Fruit fly (Drosophila melanogaster) whole organism, embryonic: ENCODE measurements around the gene IntS9.

Source experiments
- Awh ChIP-seq: fragments of 200-800 bp; sonication (Bioruptor generic); IDR thresholded peaks from 2 replicates; pipeline ENCODE4, ENCODE4 v1.3.6; 2022; ENCODE audit warnings: missing biosample characterization, missing genetic modification characterization
- CG10321 ChIP-seq: fragments of 200-800 bp; sonication (Bioruptor generic); IDR thresholded peaks from 2 replicates; pipeline ENCODE4 v1.3.6; 2022; ENCODE audit warnings: missing biosample characterization, missing genetic modification characterization
- CG11093 ChIP-seq: fragments of 200-800 bp; sonication (Bioruptor generic); IDR thresholded peaks from 3 replicates; pipeline ENCODE4 v1.3.6; 2022; ENCODE audit warnings: missing biosample characterization, missing genetic modification characterization
- CG11456 ChIP-seq: fragments of 200-800 bp; sonication (Bioruptor generic); IDR thresholded peaks from 3 replicates; pipeline ENCODE4 v1.3.6; 2022; ENCODE audit warnings: missing biosample characterization, missing genetic modification characterization
- CG12104 ChIP-seq: fragments of 200-800 bp; sonication (Bioruptor generic); optimal IDR thresholded peaks from 3 replicates; lab custom pipeline; 2016; ENCODE audit warnings: missing biosample characterization, missing genetic modification characterization
- CG12659 ChIP-seq: fragments of 200-800 bp; sonication (Bioruptor generic); optimal IDR thresholded peaks from 3 replicates; lab custom pipeline; 2017; ENCODE audit warnings: mild to moderate bottlenecking, missing biosample characterization, missing genetic modification reagents, missing genetic modification characterization
- CG13775 ChIP-seq: fragments of 200-800 bp; sonication (Bioruptor generic); optimal IDR thresholded peaks from 3 replicates; lab custom pipeline; 2017; ENCODE audit warnings: missing biosample characterization, mild to moderate bottlenecking, missing genetic modification characterization
- CG1792 ChIP-seq: fragments of 200-800 bp; sonication (Bioruptor generic); optimal IDR thresholded peaks from 2 replicates; lab custom pipeline; 2016; ENCODE audit warnings: missing biosample characterization, missing genetic modification characterization
- CG18262 ChIP-seq: fragments of 200-800 bp; optimal IDR thresholded peaks from 3 replicates; lab custom pipeline; 2019; ENCODE audit warnings: missing biosample characterization, mild to moderate bottlenecking, missing genetic modification characterization, moderate library complexity
- CG1832 ChIP-seq: fragments of 200-800 bp; sonication (Bioruptor generic); optimal IDR thresholded peaks from 2 replicates; lab custom pipeline; 2017; ENCODE audit warnings: missing biosample characterization, mild to moderate bottlenecking, missing genetic modification characterization, inconsistent platforms
- CG2116 ChIP-seq: fragments of 200-800 bp; sonication (Bioruptor generic); optimal IDR thresholded peaks from 3 replicates; lab custom pipeline; 2018; ENCODE audit warnings: missing biosample characterization, mild to moderate bottlenecking, missing genetic modification characterization
- CG33213 ChIP-seq: fragments of 200-800 bp; sonication (Bioruptor generic); optimal IDR thresholded peaks from 3 replicates; lab custom pipeline; 2016; ENCODE audit warnings: missing biosample characterization, missing genetic modification characterization
- CG4360 ChIP-seq: fragments of 200-800 bp; sonication (Bioruptor generic); IDR thresholded peaks from 2 replicates; pipeline ENCODE4 v1.3.6; 2022; ENCODE audit warnings: missing biosample characterization, missing genetic modification characterization
- CG4404 ChIP-seq: fragments of 200-800 bp; sonication (Bioruptor generic); IDR thresholded peaks from 2 replicates; pipeline ENCODE4 v1.3.6; 2022; ENCODE audit warnings: missing biosample characterization, missing genetic modification characterization
- CG4617 ChIP-seq: fragments of 200-800 bp; sonication (Bioruptor generic); optimal IDR thresholded peaks from 3 replicates; lab custom pipeline; 2016; ENCODE audit warnings: missing biosample characterization, missing genetic modification characterization, borderline replicate concordance
- CG7839 ChIP-seq: fragments of 200-800 bp; sonication (Bioruptor generic); optimal IDR thresholded peaks from 3 replicates; lab custom pipeline; 2018; ENCODE audit warnings: missing biosample characterization, mild to moderate bottlenecking, missing genetic modification characterization, moderate library complexity
- Dll ChIP-seq: fragments of 200-800 bp; sonication (Bioruptor generic); IDR thresholded peaks from 4 replicates; pipeline ENCODE4 v1.3.6; 2022; ENCODE audit warnings: missing biosample characterization, missing genetic modification characterization; ENCODE audit not compliant: partially characterized antibody
- Doc3 ChIP-seq: fragments of 200-800 bp; sonication (Bioruptor generic); IDR thresholded peaks from 3 replicates; pipeline ENCODE4 v1.3.6; 2022; ENCODE audit warnings: missing biosample characterization, missing genetic modification characterization; ENCODE audit not compliant: partially characterized antibody
- E2f1 ChIP-seq: fragments of 200-800 bp; sonication (Bioruptor generic); IDR thresholded peaks from 2 replicates; pipeline ENCODE4 v1.3.6; 2022; ENCODE audit warnings: missing biosample characterization, missing genetic modification characterization
- Elba2 ChIP-seq: fragments of 200-800 bp; sonication (Bioruptor generic); optimal IDR thresholded peaks from 3 replicates; lab custom pipeline; 2016; ENCODE audit warnings: missing biosample characterization, missing genetic modification characterization
- Fer1 ChIP-seq: fragments of 200-800 bp; sonication (Bioruptor generic); optimal IDR thresholded peaks from 2 replicates; lab custom pipeline; 2017; ENCODE audit warnings: missing biosample characterization, mild to moderate bottlenecking, missing genetic modification characterization
- Hr51 ChIP-seq, 2 experiments: fragments of 200-800 bp; sonication (Bioruptor generic); optimal IDR thresholded peaks; 2 replicates in 1 of 2; 3 replicates in 1 of 2; lab custom pipeline; 2016 to 2018; ENCODE audit warnings: missing biosample characterization in 2 of 2, missing genetic modification characterization in 2 of 2, mild to moderate bottlenecking in 1 of 2, moderate library complexity in 1 of 2
- Mrtf ChIP-seq: fragments of 200-800 bp; sonication (Bioruptor generic); IDR thresholded peaks from 3 replicates; pipeline ENCODE4 v1.3.6; 2022; ENCODE audit warnings: missing biosample characterization, missing genetic modification characterization
- Rx ChIP-seq: fragments of 200-800 bp; sonication (Bioruptor generic); IDR thresholded peaks from 2 replicates; pipeline ENCODE4 v1.3.6; 2022; ENCODE audit warnings: missing biosample characterization, missing genetic modification characterization
- Spps ChIP-seq: fragments of 200-800 bp; sonication (Bioruptor generic); optimal IDR thresholded peaks from 2 replicates; lab custom pipeline; 2018; ENCODE audit warnings: missing biosample characterization, mild to moderate bottlenecking, missing genetic modification characterization
- Sry-δ ChIP-seq: fragments of 200-800 bp; sonication (Bioruptor generic); optimal IDR thresholded peaks from 2 replicates; lab custom pipeline; 2016; ENCODE audit warnings: missing biosample characterization, missing genetic modification characterization
- Ssrp ChIP-seq: fragments of 200-800 bp; sonication (Bioruptor generic); optimal IDR thresholded peaks from 2 replicates; lab custom pipeline; 2018; ENCODE audit warnings: missing biosample characterization, mild to moderate bottlenecking, missing genetic modification characterization, moderate library complexity
- Vsx1 ChIP-seq: fragments of 200-800 bp; sonication (Bioruptor generic); optimal IDR thresholded peaks from 2 replicates; lab custom pipeline; 2017; ENCODE audit warnings: missing biosample characterization, mild to moderate bottlenecking, missing genetic modification characterization, missing genetic modification reagents
- cad ChIP-seq: fragments of >200 bp; optimal IDR thresholded peaks from 2 replicates; lab custom pipeline; 2017; ENCODE audit warnings: missing biosample characterization, missing genetic modification characterization
- esg ChIP-seq: fragments of 200-800 bp; sonication (Bioruptor generic); conservative IDR thresholded peaks from 2 replicates; pipeline ENCODE4 v1.3.6; 2022; ENCODE audit warnings: missing biosample characterization, missing genetic modification characterization
- exex ChIP-seq: fragments of 200-800 bp; sonication (Bioruptor generic); optimal IDR thresholded peaks from 4 replicates; lab custom pipeline; 2018; ENCODE audit warnings: missing biosample characterization, mild to moderate bottlenecking, missing genetic modification characterization, moderate library complexity
- fd102C ChIP-seq: fragments of 200-800 bp; sonication (Bioruptor generic); optimal IDR thresholded peaks from 2 replicates; lab custom pipeline; 2018; ENCODE audit warnings: missing biosample characterization, mild to moderate bottlenecking, missing genetic modification characterization, moderate library complexity
- grn ChIP-seq: fragments of 200-800 bp; sonication (Bioruptor generic); optimal IDR thresholded peaks from 3 replicates; lab custom pipeline; 2017; ENCODE audit warnings: missing biosample characterization, missing genetic modification characterization
- gt ChIP-seq: fragments of 200-800 bp; sonication (Bioruptor generic); IDR thresholded peaks from 2 replicates; pipeline ENCODE4 v1.3.6; 2022; ENCODE audit warnings: missing biosample characterization, missing genetic modification characterization
- kah ChIP-seq: fragments of 200-800 bp; sonication (Bioruptor generic); optimal IDR thresholded peaks from 2 replicates; lab custom pipeline; 2018; ENCODE audit warnings: missing biosample characterization, mild to moderate bottlenecking, missing genetic modification characterization
- knrl ChIP-seq: fragments of 200-800 bp; sonication (Bioruptor generic); IDR thresholded peaks from 3 replicates; pipeline ENCODE4 v1.3.6; 2022; ENCODE audit warnings: missing biosample characterization, missing genetic modification characterization; ENCODE audit not compliant: partially characterized antibody
- lola ChIP-seq, 3 experiments: fragments of >200 bp in 2 of 3; fragments of 200-800 bp in 1 of 3; sonication (Bioruptor generic) in 1 of 3; optimal IDR thresholded peaks; 2 replicates each; lab custom pipeline; 2017 to 2019; ENCODE audit warnings: missing biosample characterization in 3 of 3, missing genetic modification characterization in 3 of 3, mild to moderate bottlenecking in 1 of 3, moderate library complexity in 1 of 3
- luna ChIP-seq: fragments of 200-800 bp; sonication (Bioruptor generic); optimal IDR thresholded peaks from 2 replicates; lab custom pipeline; 2016; ENCODE audit warnings: missing biosample characterization, missing genetic modification characterization
- maf-S ChIP-seq: fragments of 200-800 bp; sonication (Bioruptor generic); optimal IDR thresholded peaks from 2 replicates; lab custom pipeline; 2016; ENCODE audit warnings: missing biosample characterization, missing genetic modification characterization
- nau ChIP-seq: fragments of 200-800 bp; sonication (Bioruptor generic); optimal IDR thresholded peaks from 3 replicates; lab custom pipeline; 2017; ENCODE audit warnings: missing biosample characterization, mild to moderate bottlenecking, missing genetic modification characterization, missing genetic modification reagents
- nerfin-2 ChIP-seq: fragments of 200-800 bp; sonication (Bioruptor generic); IDR thresholded peaks from 2 replicates; pipeline ENCODE4 v1.3.6; 2022; ENCODE audit warnings: missing biosample characterization, missing genetic modification characterization; ENCODE audit not compliant: partially characterized antibody
- pnt ChIP-seq: fragments of 200-800 bp; sonication (Bioruptor generic); optimal IDR thresholded peaks from 3 replicates; lab custom pipeline; 2016; ENCODE audit warnings: missing biosample characterization, missing genetic modification characterization
- pros ChIP-seq: fragments of 200-800 bp; sonication (Bioruptor generic); optimal IDR thresholded peaks from 3 replicates; lab custom pipeline; 2019; ENCODE audit warnings: missing biosample characterization, mild to moderate bottlenecking, missing genetic modification characterization, moderate library complexity
- rib ChIP-seq: fragments of 200-800 bp; sonication (Bioruptor generic); IDR thresholded peaks from 2 replicates; pipeline ENCODE4 v1.3.6; 2022; ENCODE audit warnings: missing biosample characterization, missing genetic modification characterization
- sens ChIP-seq: fragments of 200-800 bp; sonication (Bioruptor generic); peaks from one replicate; lab custom pipeline; 2016; ENCODE audit warnings: missing biosample characterization, missing genetic modification characterization
- sqz ChIP-seq: fragments of 200-800 bp; sonication (Bioruptor generic); optimal IDR thresholded peaks from 3 replicates; lab custom pipeline; 2018; ENCODE audit warnings: missing biosample characterization, mild to moderate bottlenecking, missing genetic modification characterization
- tna ChIP-seq: fragments of 200-800 bp; sonication (Bioruptor generic); IDR thresholded peaks from 2 replicates; pipeline ENCODE4 v1.3.6; 2022; ENCODE audit warnings: missing biosample characterization, missing genetic modification characterization; ENCODE audit not compliant: partially characterized antibody
- unpg ChIP-seq: fragments of 200-800 bp; sonication (Bioruptor generic); optimal IDR thresholded peaks from 3 replicates; lab custom pipeline; 2018; ENCODE audit warnings: missing biosample characterization, mild to moderate bottlenecking, missing genetic modification characterization, moderate library complexity
- zfh2 ChIP-seq: fragments of 200-800 bp; sonication (Bioruptor generic); optimal IDR thresholded peaks from 2 replicates; lab custom pipeline; 2016; ENCODE audit warnings: missing biosample characterization, missing genetic modification characterization

IntS9 gene

dm6 chr3L:16060806-16061600 is 44.4 kb downstream of the IntS9 start (continued):
- TF ChIP-seq Mrtf = no peak
- TF ChIP-seq Rx (GFP tag; lab: Robert Waterston, UW) = no peak
- TF ChIP-seq CG11456 (GFP tag; lab: Robert Waterston, UW) = no peak
- no peak for TF ChIP-seq exex
- no peak for TF ChIP-seq CG33213 (GFP tag; lab: Kevin White, UChicago)
- TF ChIP-seq CG10321 (GFP tag; lab: Robert Waterston, UW) = no peak
- TF ChIP-seq CG4404 (GFP tag; lab: Robert Waterston, UW) = no peak
- no peak for TF ChIP-seq maf-S (GFP tag; lab: Kevin White, UChicago)
- TF ChIP-seq pnt = peak; percentile 16
- no peak for TF ChIP-seq knrl (GFP tag; lab: Robert Waterston, UW)
- no peak for TF ChIP-seq Doc3 (GFP tag; lab: Robert Waterston, UW)
- TF ChIP-seq CG4360 (GFP tag; lab: Robert Waterston, UW) = no peak
- TF ChIP-seq tna (GFP tag; lab: Robert Waterston, UW) = no peak
- peak; percentile 79 for TF ChIP-seq CG18262 (tag; lab: Kevin White, UChicago)
- TF ChIP-seq CG7839 (tag; lab: Kevin White, UChicago) = no peak
- no peak for TF ChIP-seq Vsx1 (GFP tag; lab: Kevin White, UChicago)
- TF ChIP-seq Elba2 (GFP tag; lab: Kevin White, UChicago) = no peak
- TF ChIP-seq Ssrp (tag; lab: Kevin White, UChicago) = peak; percentile 52
- peak; percentile 26 for TF ChIP-seq Fer1 (GFP tag; lab: Kevin White, UChicago)
- TF ChIP-seq Sry-δ (GFP tag; lab: Kevin White, UChicago) = no peak
- TF ChIP-seq CG11093 (GFP tag; lab: Robert Waterston, UW) = no peak
- peak; percentile 70 for TF ChIP-seq CG12659 (GFP tag; lab: Kevin White, UChicago)
- 0 out of 2 replicates have a peak, but pooled peaks have one; percentile 18 for TF ChIP-seq E2f1 (GFP tag; lab: Robert Waterston, UW)
- peak; percentile 41; the same call in 1 of the 2 replicates for TF ChIP-seq esg (GFP tag; lab: Robert Waterston, UW)
- TF ChIP-seq lola (GFP tag; optimal IDR thresholded peaks at IDR 0.05; lab: Kevin White, UChicago) = peak in 1 of 3 experiments; percentile 73
- no peak for TF ChIP-seq kah (GFP tag; lab: Kevin White, UChicago)
- TF ChIP-seq CG2116 (GFP tag; lab: Kevin White, UChicago) = no peak
- no peak for TF ChIP-seq unpg
- no peak for TF ChIP-seq luna (GFP tag; lab: Kevin White, UChicago)
- TF ChIP-seq CG12104 (GFP tag; lab: Kevin White, UChicago) = peak; percentile 15
- TF ChIP-seq grn (GFP tag; lab: Kevin White, UChicago) = no peak
- TF ChIP-seq Awh (GFP tag; lab: Robert Waterston, UW) = no peak
- TF ChIP-seq sqz (GFP tag; lab: Kevin White, UChicago) = no peak
- TF ChIP-seq zfh2 (GFP tag; lab: Kevin White, UChicago) = peak; percentile 20
- TF ChIP-seq Hr51 (GFP tag; optimal IDR thresholded peaks at IDR 0.05; lab: Kevin White, UChicago) = no peak
- peak; percentile 14 for TF ChIP-seq Spps (tag; lab: Kevin White, UChicago)
- TF ChIP-seq CG1832 (GFP tag; lab: Kevin White, UChicago) = no peak
- TF ChIP-seq pros (GFP tag; lab: Kevin White, UChicago) = no peak
- TF ChIP-seq Dll (GFP tag; lab: Robert Waterston, UW) = no peak
- peak; percentile 54 for TF ChIP-seq CG13775 (GFP tag; lab: Kevin White, UChicago)
- TF ChIP-seq nerfin-2 = no peak
- TF ChIP-seq cad (GFP tag; lab: Kevin White, UChicago) = no peak
- no peak for TF ChIP-seq CG4617 (GFP tag; lab: Kevin White, UChicago)
- TF ChIP-seq CG1792 = no peak
- no peak for TF ChIP-seq gt (GFP tag; lab: Robert Waterston, UW)
- peak; percentile 88 for TF ChIP-seq sens (GFP tag; lab: Kevin White, UChicago)
- no peak for TF ChIP-seq nau (GFP tag; lab: Kevin White, UChicago)
- no peak for TF ChIP-seq fd102C
- 0 out of 2 replicates have a peak, but pooled peaks have one; percentile 19 for TF ChIP-seq rib (GFP tag; lab: Robert Waterston, UW)
